Worm (Caenorhabditis elegans) whole organism, late embryonic: Measurements from ENCODE around the gene C33D3.5.

Source experiments
- C08G9.2 ChIP-seq: sonication (generic microtip); optimal IDR thresholded peaks from 2 replicates; lab custom pipeline; 2016; ENCODE audit warnings: mild to moderate bottlenecking, missing genetic modification characterization, moderate library complexity, missing compliant biosample characterization
- F13H6.1 ChIP-seq: sonication (generic microtip); optimal IDR thresholded peaks from 2 replicates; lab custom pipeline; 2016; ENCODE audit warnings: missing genetic modification characterization, missing compliant biosample characterization
- K02D7.2 ChIP-seq: sonication (generic microtip); optimal IDR thresholded peaks from 2 replicates; lab custom pipeline; 2017; ENCODE audit warnings: mild to moderate bottlenecking, missing genetic modification characterization, missing compliant biosample characterization
- K09A11.1 ChIP-seq: sonication (generic microtip); optimal IDR thresholded peaks from 2 replicates; lab custom pipeline; 2017; ENCODE audit warnings: antibody characterized with exemption, mild to moderate bottlenecking, missing genetic modification characterization, missing compliant biosample characterization; ENCODE audit not compliant: insufficient read depth
- T23F11.4 ChIP-seq: fragments of 200-800 bp; sonication (Bioruptor generic); optimal IDR thresholded peaks from 2 replicates; lab custom pipeline; 2018; ENCODE audit warnings: mild to moderate bottlenecking, missing genetic modification characterization, missing compliant biosample characterization
- ceh-18 ChIP-seq: sonication (generic microtip); optimal IDR thresholded peaks from 2 replicates; lab custom pipeline; 2016; ENCODE audit warnings: missing genetic modification characterization, missing compliant biosample characterization
- ceh-2 ChIP-seq: sonication (generic microtip); optimal IDR thresholded peaks from 2 replicates; lab custom pipeline; 2016; ENCODE audit warnings: missing genotype, missing genetic modification characterization, missing compliant biosample characterization
- ceh-22 ChIP-seq: sonication (generic microtip); optimal IDR thresholded peaks from 2 replicates; lab custom pipeline; 2017; ENCODE audit warnings: missing biosample characterization, missing genetic modification characterization
- ceh-30 ChIP-seq: fragments of 150-350 bp; optimal IDR thresholded peaks from 2 replicates; lab custom pipeline; 2014; ENCODE audit warnings: missing biosample characterization, missing genetic modification characterization
- ceh-31 ChIP-seq: sonication (generic microtip); optimal IDR thresholded peaks from 2 replicates; lab custom pipeline; 2016; ENCODE audit warnings: missing genetic modification characterization, missing compliant biosample characterization
- ceh-45 ChIP-seq: fragments of 200-800 bp; sonication (Bioruptor generic); IDR thresholded peaks from 2 replicates; pipeline ENCODE4 v1.3.6; 2022; ENCODE audit warnings: missing genetic modification reagents, missing genetic modification characterization, missing compliant biosample characterization
- ceh-48 ChIP-seq: sonication (generic microtip); optimal IDR thresholded peaks from 2 replicates; lab custom pipeline; 2016; ENCODE audit warnings: missing genetic modification characterization, inconsistent platforms, missing compliant biosample characterization
- ceh-9 ChIP-seq: sonication (generic microtip); optimal IDR thresholded peaks from 2 replicates; lab custom pipeline; 2016; ENCODE audit warnings: mild to moderate bottlenecking, missing genetic modification characterization, inconsistent platforms, missing compliant biosample characterization
- dmd-4 ChIP-seq: sonication (generic microtip); optimal IDR thresholded peaks from 2 replicates; lab custom pipeline; 2016; ENCODE audit warnings: borderline replicate concordance, missing genetic modification characterization, missing compliant biosample characterization
- dve-1 ChIP-seq: sonication (generic microtip); optimal IDR thresholded peaks from 2 replicates; lab custom pipeline; 2017; ENCODE audit warnings: antibody characterized with exemption, mild to moderate bottlenecking, missing genetic modification characterization, missing compliant biosample characterization
- ets-4 ChIP-seq: sonication (generic microtip); optimal IDR thresholded peaks from 2 replicates; lab custom pipeline; 2016; ENCODE audit warnings: missing genetic modification characterization, missing compliant biosample characterization
- fax-1 ChIP-seq: sonication (generic microtip); optimal IDR thresholded peaks from 2 replicates; lab custom pipeline; 2016; ENCODE audit warnings: missing genotype, missing genetic modification characterization, missing compliant biosample characterization
- fkh-10 ChIP-seq: fragments of 150-350 bp; optimal IDR thresholded peaks from 2 replicates; lab custom pipeline; 2014; ENCODE audit warnings: missing biosample characterization, missing genetic modification reagents, missing genetic modification characterization
- fkh-6 ChIP-seq: sonication (generic microtip); optimal IDR thresholded peaks from 2 replicates; lab custom pipeline; 2016; ENCODE audit warnings: missing genetic modification characterization, missing compliant biosample characterization
- hlh-13 ChIP-seq: fragments of 200-800 bp; sonication (Bioruptor generic); optimal IDR thresholded peaks from 2 replicates; lab custom pipeline; 2018; ENCODE audit warnings: mild to moderate bottlenecking, missing genetic modification characterization, missing compliant biosample characterization
- hlh-15 ChIP-seq: sonication (generic microtip); optimal IDR thresholded peaks from 2 replicates; lab custom pipeline; 2016; ENCODE audit warnings: missing genetic modification characterization, missing compliant biosample characterization
- lim-6 ChIP-seq: sonication (generic microtip); optimal IDR thresholded peaks from 2 replicates; lab custom pipeline; 2016; ENCODE audit warnings: missing genetic modification characterization, missing compliant biosample characterization
- madf-2 ChIP-seq: sonication (generic microtip); optimal IDR thresholded peaks from 2 replicates; lab custom pipeline; 2017; ENCODE audit warnings: missing genetic modification characterization, missing compliant biosample characterization
- nfya-1 ChIP-seq: sonication (generic microtip); optimal IDR thresholded peaks from 2 replicates; lab custom pipeline; 2017; ENCODE audit warnings: missing genetic modification characterization, mild to moderate bottlenecking, missing compliant biosample characterization, antibody characterized with exemption, moderate library complexity
- nhr-232 ChIP-seq: sonication (generic microtip); optimal IDR thresholded peaks from 2 replicates; lab custom pipeline; 2016; ENCODE audit warnings: missing genetic modification characterization, missing compliant biosample characterization
- odd-2 ChIP-seq: sonication (generic microtip); optimal IDR thresholded peaks from 2 replicates; lab custom pipeline; 2017; ENCODE audit warnings: antibody characterized with exemption, mild to moderate bottlenecking, missing genetic modification characterization, missing compliant biosample characterization
- pha-2 ChIP-seq: sonication (generic microtip); optimal IDR thresholded peaks from 2 replicates; lab custom pipeline; 2017; ENCODE audit warnings: mild to moderate bottlenecking, missing genetic modification characterization, missing compliant biosample characterization
- pros-1 ChIP-seq: fragments of 150-350 bp; optimal IDR thresholded peaks from 2 replicates; lab custom pipeline; 2014; ENCODE audit warnings: missing biosample characterization, missing genetic modification reagents, missing genetic modification characterization
- ref-2 ChIP-seq: sonication (generic microtip); optimal IDR thresholded peaks from 2 replicates; lab custom pipeline; 2016; ENCODE audit warnings: missing genetic modification characterization, missing compliant biosample characterization
- ttx-3 ChIP-seq: sonication (generic microtip); optimal IDR thresholded peaks from 2 replicates; lab custom pipeline; 2016; ENCODE audit warnings: missing genetic modification reagents, missing genetic modification characterization, missing compliant biosample characterization
- unc-55 ChIP-seq: sonication (generic microtip); optimal IDR thresholded peaks from 2 replicates; lab custom pipeline; 2017; ENCODE audit warnings: missing biosample characterization, missing genetic modification reagents, missing genetic modification characterization

Gene C33D3.5

ce11 chrX:10491044-10491443, at the start of gene C33D3.5:
Gene C33D3.5 (plus strand): TSS chrX:10491344.
- TF ChIP-seq K02D7.2 = no peak
- TF ChIP-seq lim-6 = no peak
- no peak for TF ChIP-seq odd-2 (tag; lab: Kevin White, UChicago)
- TF ChIP-seq ceh-2 (tag; lab: Kevin White, UChicago) = no peak
- no peak for TF ChIP-seq C08G9.2 (tag; lab: Kevin White, UChicago)
- no peak for TF ChIP-seq K09A11.1 (tag; lab: Kevin White, UChicago)
- no peak for TF ChIP-seq unc-55
- TF ChIP-seq ceh-48 (tag; lab: Kevin White, UChicago) = no peak
- TF ChIP-seq dve-1 (tag; lab: Kevin White, UChicago) = no peak

DNA sequence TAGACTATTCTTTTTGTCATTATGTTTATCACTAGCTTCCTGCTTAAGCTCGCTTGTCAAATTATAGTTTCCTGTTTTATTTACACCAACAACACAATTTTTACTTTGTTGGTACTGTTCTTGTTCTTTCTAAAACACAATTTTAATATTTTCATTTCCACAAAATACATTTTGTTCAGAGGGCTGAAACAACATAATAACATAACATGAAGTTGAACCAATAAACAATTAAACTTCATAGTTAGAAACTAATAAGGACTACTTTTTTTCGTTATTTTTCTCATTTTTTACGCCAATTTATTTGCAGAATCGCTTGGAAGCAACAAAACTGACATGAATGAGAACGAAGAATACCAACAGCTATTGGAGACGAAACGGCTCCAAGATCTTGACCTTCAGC, 47.3 kb upstream of the C33D3.5 start, which contains the start of gene C39B10.3:
C39B10.3 (plus strand) TSS at position 301 of the 400 bp plus-strand sequence.
- no peak for TF ChIP-seq nfya-1 (tag; lab: Kevin White, UChicago)
- no peak for TF ChIP-seq madf-2
- no peak for TF ChIP-seq ets-4 (tag; lab: Kevin White, UChicago)
- TF ChIP-seq ref-2 (tag; lab: Kevin White, UChicago) = no peak

DNA sequence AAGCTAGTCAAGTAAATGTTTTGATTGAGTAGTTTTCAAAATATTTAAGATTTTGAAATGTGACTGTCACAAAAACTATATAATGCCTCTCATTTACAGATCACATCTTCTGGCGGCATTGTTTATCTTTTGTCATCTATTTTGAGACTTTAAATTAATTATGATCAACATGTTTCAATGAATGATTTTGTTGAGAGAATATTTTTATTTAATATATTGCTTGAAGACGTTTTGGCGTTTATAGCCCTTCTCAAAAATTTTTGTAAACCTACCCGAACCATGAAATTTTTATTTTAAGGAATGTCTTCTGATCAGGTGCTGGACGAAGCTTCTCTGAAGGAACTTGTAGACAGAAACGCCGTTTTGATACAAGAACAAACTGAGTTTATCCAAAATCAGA, 46.4 kb upstream of the C33D3.5 start, which contains the start of gene C39B10.4:
C39B10.4 (plus strand) TSS at position 301 of the 400 bp plus-strand sequence.
- no peak for TF ChIP-seq hlh-13
- no peak for TF ChIP-seq nfya-1 (tag; lab: Kevin White, UChicago)
- TF ChIP-seq fax-1 (tag; lab: Kevin White, UChicago) = no peak

DNA sequence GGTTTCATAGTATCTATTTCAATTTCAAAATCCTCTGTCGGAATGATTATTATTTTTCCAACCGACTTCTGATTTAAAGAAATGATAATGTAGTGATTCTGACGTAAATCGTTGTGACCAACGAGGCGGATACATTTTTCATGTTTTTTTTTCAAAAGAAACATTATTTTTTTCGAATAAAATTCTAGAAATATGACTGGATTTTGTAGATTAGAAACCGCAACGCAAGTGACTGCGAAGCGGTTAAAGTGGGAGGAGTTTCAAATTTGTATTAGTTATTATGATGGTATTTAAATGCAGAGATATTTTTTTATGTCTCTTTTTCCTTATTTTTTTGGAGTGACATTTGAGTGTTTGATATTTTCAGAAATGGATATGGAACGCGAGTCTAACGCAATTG, 44.2 kb upstream of the C33D3.5 start, which contains the start of gene C39B10.5:
C39B10.5 (plus strand) TSS at position 362 of the 400 bp plus-strand sequence.
- TF ChIP-seq nhr-232 (tag; lab: Kevin White, UChicago) = no peak

ce11 chrX:10453960-10454359, 37.2 kb upstream of the C33D3.5 start, which contains the start of gene lgc-41:
Gene lgc-41 (plus strand): TSS chrX:10454260.
- no peak for TF ChIP-seq odd-2 (tag; lab: Kevin White, UChicago)
- TF ChIP-seq ceh-18 (tag; lab: Kevin White, UChicago) = no peak
- no peak for TF ChIP-seq ceh-45 (GFP tag; lab: Robert Waterston, UW)
- no peak for TF ChIP-seq unc-55
- no peak for TF ChIP-seq dmd-4 (tag; lab: Kevin White, UChicago)
- TF ChIP-seq ceh-22 = no peak
- TF ChIP-seq ceh-9 (tag; lab: Kevin White, UChicago) = no peak
- TF ChIP-seq hlh-15 (tag; lab: Kevin White, UChicago) = no peak
- TF ChIP-seq, all 69 proteins: peak for 0

ce11 chrX:10462391-10462790, 28.8 kb upstream of the C33D3.5 start:
- TF ChIP-seq fkh-10 (GFP tag; lab: Kevin White, UChicago) (no peak), fkh-6 (tag; lab: Kevin White, UChicago) (no peak), T23F11.4 (GFP tag; lab: Kevin White, UChicago) (no peak), ttx-3 (tag; lab: Kevin White, UChicago) (no peak), K02D7.2 (no peak)

- TF ChIP-seq dve-1 (tag; lab: Kevin White, UChicago) = no peak
- TF ChIP-seq pha-2 (tag; lab: Kevin White, UChicago) = no peak
- no peak for TF ChIP-seq ceh-2 (tag; lab: Kevin White, UChicago)
- no peak for TF ChIP-seq ets-4 (tag; lab: Kevin White, UChicago)
- no peak for TF ChIP-seq F13H6.1
- no peak for TF ChIP-seq lim-6
- TF ChIP-seq ceh-31 (tag; lab: Kevin White, UChicago) = no peak
- no peak for TF ChIP-seq unc-55
- TF ChIP-seq pros-1 (tag; lab: Kevin White, UChicago) = no peak
- TF ChIP-seq ceh-45 (GFP tag; lab: Robert Waterston, UW) = no peak
- no peak for TF ChIP-seq ceh-30
- no peak for TF ChIP-seq ceh-48 (tag; lab: Kevin White, UChicago)
Measured at ce11 chrX:10463542-10463941, 27.6 kb upstream of the C33D3.5 start, which contains the start of gene C39B10.1. Gene C39B10.1 (minus strand): TSS chrX:10463642.
